Worm (Caenorhabditis elegans) whole organism, late embryonic: ENCODE measurements around the gene ZK180.8.

ENCODE experiments used
- ama-1 ChIP-seq: fragments of 150-350 bp; optimal IDR thresholded peaks from 2 replicates; lab custom pipeline; 2014
- dmd-4 ChIP-seq: sonication (generic microtip); optimal IDR thresholded peaks from 2 replicates; lab custom pipeline; 2016; ENCODE audit warnings: borderline replicate concordance, missing genetic modification characterization, missing compliant biosample characterization
- dve-1 ChIP-seq: sonication (generic microtip); optimal IDR thresholded peaks from 2 replicates; lab custom pipeline; 2017; ENCODE audit warnings: antibody characterized with exemption, mild to moderate bottlenecking, missing genetic modification characterization, missing compliant biosample characterization
- hlh-30 ChIP-seq: sonication (generic microtip); optimal IDR thresholded peaks from 2 replicates; lab custom pipeline; 2017; ENCODE audit warnings: antibody characterized with exemption, missing genetic modification characterization, missing compliant biosample characterization; ENCODE audit not compliant: insufficient read depth
- madf-2 ChIP-seq: sonication (generic microtip); optimal IDR thresholded peaks from 2 replicates; lab custom pipeline; 2017; ENCODE audit warnings: missing genetic modification characterization, missing compliant biosample characterization
- pax-1 ChIP-seq: fragments of 150-350 bp; optimal IDR thresholded peaks from 2 replicates; lab custom pipeline; 2014; ENCODE audit warnings: missing biosample characterization, missing genetic modification characterization
- pha-2 ChIP-seq: sonication (generic microtip); optimal IDR thresholded peaks from 2 replicates; lab custom pipeline; 2017; ENCODE audit warnings: mild to moderate bottlenecking, missing genetic modification characterization, missing compliant biosample characterization
- ttx-3 ChIP-seq: sonication (generic microtip); optimal IDR thresholded peaks from 2 replicates; lab custom pipeline; 2016; ENCODE audit warnings: missing genetic modification reagents, missing genetic modification characterization, missing compliant biosample characterization
- unc-86 ChIP-seq: sonication (generic microtip); optimal IDR thresholded peaks from 2 replicates; lab custom pipeline; 2016; ENCODE audit warnings: missing genetic modification characterization, missing compliant biosample characterization

- no peak for TF ChIP-seq ttx-3 (tag; lab: Kevin White, UChicago)
- TF ChIP-seq madf-2 (tag; lab: Kevin White, UChicago) = no peak
- TF ChIP-seq unc-86 (tag; lab: Kevin White, UChicago) = no peak
- no peak for TF ChIP-seq pha-2
- TF ChIP-seq ama-1 (lab: Kevin White, UChicago) = no peak
- no peak for TF ChIP-seq dve-1 (tag; lab: Kevin White, UChicago)
- TF ChIP-seq dmd-4 (tag; lab: Kevin White, UChicago) = no peak
- no peak for TF ChIP-seq pax-1 (tag; lab: Kevin White, UChicago)
- no peak for TF ChIP-seq hlh-30
Measured at ce11 chrIV:4542972-4543371, 31.4 kb upstream of the ZK180.8 start.
